Worm (Caenorhabditis elegans): ENCODE results near the gene C07D10.5.

ce11 chrII:7352507-7352906 is 28.9 kb upstream of the C07D10.5 start, which contains the start of gene hsp-4:
- TF ChIP-seq ama-1 (optimal IDR thresholded peaks at IDR 0.05) (no peak), pes-1 (GFP tag; IDR thresholded peaks at IDR 0.05) (no peak), tra-4 (tag; optimal IDR thresholded peaks at IDR 0.05) (no peak), ceh-36 (tag; optimal IDR thresholded peaks at IDR 0.05) (no peak), flt-1 (GFP tag; IDR thresholded peaks at IDR 0.05) (no peak), tbx-11 (GFP tag; IDR thresholded peaks at IDR 0.05) (no peak), hmbx-1 (tag; optimal IDR thresholded peaks at IDR 0.05) (no peak), sea-1 (GFP tag; conservative IDR thresholded peaks at IDR 0.05) (no peak), hmg-4 (GFP tag; optimal IDR thresholded peaks at IDR 0.05) (no peak), scrt-1 (GFP tag; IDR thresholded peaks at IDR 0.05) (no peak), B0310.2 (tag; optimal IDR thresholded peaks at IDR 0.05) (no peak), tbx-37 (GFP tag; conservative IDR thresholded peaks at IDR 0.05) (no peak), aly-1 (tag; optimal IDR thresholded peaks at IDR 0.05) (no peak)

All from whole organism, early embryonic.